Worm (Caenorhabditis elegans) whole organism, L4 larva: ENCODE results near the gene F09C6.13.
A peak's percentile ranks its signal among the peaks of the same experiment; 100 is the strongest.

Source experiments
- D1046.2 ChIP-seq: fragments of 200-800 bp; sonication (Bioruptor generic); IDR thresholded peaks from 2 replicates; pipeline ENCODE4 v1.3.6; 2022; ENCODE audit warnings: missing genetic modification characterization, missing compliant biosample characterization
- F37D6.2 ChIP-seq: sonication (generic microtip); optimal IDR thresholded peaks from 2 replicates; lab custom pipeline; 2016; ENCODE audit warnings: mild to moderate bottlenecking, missing genetic modification characterization, missing compliant biosample characterization
- Y105C5A.15 ChIP-seq: fragments of 200-800 bp; sonication (Bioruptor generic); IDR thresholded peaks from 2 replicates; pipeline ENCODE4 v1.3.6; 2022; ENCODE audit warnings: missing genetic modification characterization, missing compliant biosample characterization
- ZK337.2 ChIP-seq: fragments of 200-800 bp; sonication (Bioruptor generic); IDR thresholded peaks from 2 replicates; pipeline ENCODE4 v1.3.6; 2022; ENCODE audit warnings: missing genetic modification reagents, missing genetic modification characterization, missing compliant biosample characterization
- arid-1 ChIP-seq: fragments of 200-800 bp; sonication (Bioruptor generic); conservative IDR thresholded peaks from 2 replicates; pipeline ENCODE4 v1.3.6; 2022; ENCODE audit warnings: missing genetic modification reagents, missing genetic modification characterization, missing compliant biosample characterization
- ceh-20 ChIP-seq: fragments of 200-800 bp; sonication (Bioruptor generic); IDR thresholded peaks from 2 replicates; pipeline ENCODE4 v1.3.6; 2022; ENCODE audit warnings: missing genetic modification reagents, missing genetic modification characterization, missing compliant biosample characterization
- daf-12 ChIP-seq: fragments of 150-350 bp; optimal IDR thresholded peaks from 2 replicates; lab custom pipeline; 2014; ENCODE audit warnings: missing biosample characterization, missing genetic modification reagents, missing genetic modification characterization
- dmd-9 ChIP-seq: fragments of 200-800 bp; sonication (Bioruptor generic); IDR thresholded peaks from 2 replicates; pipeline ENCODE4 v1.3.6; 2022; ENCODE audit warnings: missing genetic modification reagents, missing genetic modification characterization, missing compliant biosample characterization
- gei-8 ChIP-seq: fragments of 200-800 bp; sonication (Bioruptor generic); optimal IDR thresholded peaks from 2 replicates; lab custom pipeline; 2018; ENCODE audit warnings: mild to moderate bottlenecking, missing genetic modification characterization, missing compliant biosample characterization
- hlh-11 ChIP-seq: fragments of 200-800 bp; sonication (Bioruptor generic); optimal IDR thresholded peaks from 2 replicates; lab custom pipeline; 2018; ENCODE audit warnings: mild to moderate bottlenecking, missing genetic modification characterization, missing compliant biosample characterization
- hmg-1.1 ChIP-seq: fragments of 200-800 bp; sonication (Bioruptor generic); IDR thresholded peaks from 2 replicates; pipeline ENCODE4 v1.3.6; 2022; ENCODE audit warnings: missing genetic modification reagents, missing genetic modification characterization, missing compliant biosample characterization
- jun-1 ChIP-seq: fragments of 150-350 bp; optimal IDR thresholded peaks from 2 replicates; lab custom pipeline; 2014; ENCODE audit warnings: missing biosample characterization, missing genetic modification reagents, missing genetic modification characterization
- lim-7 ChIP-seq: fragments of 200-800 bp; sonication (Bioruptor generic); IDR thresholded peaks from 2 replicates; pipeline ENCODE4 v1.3.6; 2022; ENCODE audit warnings: missing genetic modification characterization, missing compliant biosample characterization
- lin-13 ChIP-seq: fragments of 150-350 bp; optimal IDR thresholded peaks from 2 replicates; lab custom pipeline; 2014; ENCODE audit warnings: missing biosample characterization, missing genetic modification reagents, missing genetic modification characterization
- lin-15B ChIP-seq: fragments of 150-350 bp; sonication (generic microtip); optimal IDR thresholded peaks from 3 replicates; lab custom pipeline; 2014; ENCODE audit warnings: missing biosample characterization, missing genetic modification characterization
- lin-29 ChIP-seq: fragments of 200-800 bp; sonication (Bioruptor generic); IDR thresholded peaks from 2 replicates; pipeline ENCODE4 v1.3.6; 2022; ENCODE audit warnings: missing genetic modification reagents, missing genetic modification characterization, missing compliant biosample characterization
- lin-38 ChIP-seq: fragments of 200-800 bp; sonication (Bioruptor generic); IDR thresholded peaks from 2 replicates; pipeline ENCODE4 v1.3.6; 2022; ENCODE audit warnings: missing genetic modification reagents, missing genetic modification characterization, missing compliant biosample characterization
- mep-1 ChIP-seq: fragments of 150-350 bp; sonication (generic microtip); optimal IDR thresholded peaks from 3 replicates; lab custom pipeline; 2014; ENCODE audit warnings: missing biosample characterization, missing genetic modification characterization
- nhr-42 ChIP-seq: fragments of 200-800 bp; sonication (Bioruptor generic); IDR thresholded peaks from 2 replicates; pipeline ENCODE4 v1.3.6; 2022; ENCODE audit warnings: missing genetic modification characterization, missing compliant biosample characterization
- nhr-6 ChIP-seq: fragments of 150-350 bp; optimal IDR thresholded peaks from 2 replicates; lab custom pipeline; 2014; ENCODE audit warnings: missing biosample characterization, missing genetic modification characterization
- nhr-76 ChIP-seq: fragments of 150-350 bp; optimal IDR thresholded peaks from 2 replicates; lab custom pipeline; 2014; ENCODE audit warnings: missing biosample characterization, missing genetic modification characterization
- pha-4 ChIP-seq, 2 experiments: fragments of 150-350 bp in 1 of 2; fragments of 200-800 bp in 1 of 2; sonication (Bioruptor generic) in 1 of 2; IDR thresholded peaks in 1 of 2; optimal IDR thresholded peaks in 1 of 2; 2 replicates each; pipeline versions ENCODE4 v1.3.6 to Lab custom; 2014 to 2022; ENCODE audit warnings: missing genetic modification characterization in 2 of 2, missing genetic modification reagents in 2 of 2, missing biosample characterization in 1 of 2, missing compliant biosample characterization in 1 of 2
- php-3 ChIP-seq: fragments of 200-800 bp; sonication (Bioruptor generic); IDR thresholded peaks from 2 replicates; pipeline ENCODE4 v1.3.6; 2022; ENCODE audit warnings: missing genetic modification reagents, missing genetic modification characterization, missing compliant biosample characterization
- pqm-1 ChIP-seq: sonication (generic microtip); optimal IDR thresholded peaks from 2 replicates; lab custom pipeline; 2017; ENCODE audit warnings: missing biosample characterization, missing genetic modification characterization
- rbr-2 ChIP-seq: sonication (generic microtip); optimal IDR thresholded peaks from 2 replicates; lab custom pipeline; 2016; ENCODE audit warnings: missing genotype, missing genetic modification characterization, missing compliant biosample characterization
- sdz-12 ChIP-seq: fragments of 200-800 bp; sonication (Bioruptor generic); optimal IDR thresholded peaks from 2 replicates; lab custom pipeline; 2018; ENCODE audit warnings: mild to moderate bottlenecking, missing genetic modification characterization, missing compliant biosample characterization
- tra-1 ChIP-seq: fragments of 200-800 bp; sonication (Bioruptor generic); IDR thresholded peaks from 2 replicates; pipeline ENCODE4 v1.3.6; 2022; ENCODE audit warnings: missing genetic modification reagents, missing genetic modification characterization, missing compliant biosample characterization
- unc-62 ChIP-seq, 3 experiments: fragments of 150-350 bp in 1 of 3; sonication (generic microtip); optimal IDR thresholded peaks in 2 of 3; peaks in 1 of 3; 1 replicate in 1 of 3; 2 replicates in 2 of 3; lab custom pipeline; 2014 to 2017; ENCODE audit warnings: missing biosample characterization in 3 of 3, missing genetic modification characterization in 3 of 3, missing genetic modification reagents in 3 of 3, missing genotype in 1 of 3
- zip-11 ChIP-seq: fragments of 200-800 bp; sonication (Bioruptor generic); IDR thresholded peaks from 2 replicates; pipeline ENCODE4 v1.3.6; 2022; ENCODE audit warnings: missing genetic modification characterization, missing compliant biosample characterization

The F09C6.13 gene

ce11 chrV:16871387-16871786 is 13.5 kb upstream of the F09C6.13 start, which contains the start of gene thn-4 (continued):
- no peak for TF ChIP-seq php-3 (GFP tag; lab: Robert Waterston, UW)

- TF ChIP-seq unc-62 (GFP tag; optimal IDR thresholded peaks at IDR 0.05 in 1 of 2; lab: Kevin White, UChicago) (peak in 1 of 2 experiments; percentile 28), unc-62 (tag; optimal IDR thresholded peaks at IDR 0.05; lab: Kevin White, UChicago) (no peak), ZK337.2 (no peak), rbr-2 (tag; lab: Kevin White, UChicago) (no peak)
Measured at ce11 chrV:16873642-16874041, 11.2 kb upstream of the F09C6.13 start, which contains the start of gene srw-23. TSS of gene srw-23 (plus strand) at chrV:16873942.

ce11 chrV:16874966-16875365 is 9.9 kb upstream of the F09C6.13 start, which contains the start of gene F49A5.10:
TSS of gene F49A5.10 (plus strand) at chrV:16875266.
- no peak for TF ChIP-seq lin-15B (tag; lab: Kevin White, UChicago)
- no peak for TF ChIP-seq daf-12
- TF ChIP-seq, all 104 proteins: peak for 0

ce11 chrV:16879532-16879931 is 5.3 kb upstream of the F09C6.13 start:
- peak in 1 of 2 experiments; percentile 94 for TF ChIP-seq unc-62 (GFP tag; optimal IDR thresholded peaks at IDR 0.05 in 1 of 2; lab: Kevin White, UChicago)
- no peak for TF ChIP-seq unc-62 (tag; optimal IDR thresholded peaks at IDR 0.05; lab: Kevin White, UChicago)
- no peak for TF ChIP-seq lin-29 (GFP tag; lab: Robert Waterston, UW)
- no peak for TF ChIP-seq mep-1 (tag; lab: Kevin White, UChicago)

- TF ChIP-seq ceh-20 (GFP tag; lab: Robert Waterston, UW) = no peak
- no peak for TF ChIP-seq D1046.2 (GFP tag; lab: Robert Waterston, UW)
- no peak for TF ChIP-seq lim-7 (GFP tag; lab: Robert Waterston, UW)
- no peak for TF ChIP-seq jun-1 (tag; lab: Kevin White, UChicago)
- no peak for TF ChIP-seq hmg-1.1 (GFP tag; lab: Robert Waterston, UW)
- TF ChIP-seq arid-1 (GFP tag; lab: Robert Waterston, UW) = no peak
- no peak for TF ChIP-seq php-3 (GFP tag; lab: Robert Waterston, UW)
- TF ChIP-seq, all 104 proteins: peak for 0
Measured at ce11 chrV:16880054-16880453, 4.8 kb upstream of the F09C6.13 start, which contains the start of gene F09C6.3. TSS of gene F09C6.3 (minus strand) at chrV:16880154.

ce11 chrV:16880679-16881078 is 4.2 kb upstream of the F09C6.13 start, which contains the start of gene F09C6.14:
TSS of gene F09C6.14 (plus strand) at chrV:16880979.
- no peak for TF ChIP-seq sdz-12 (GFP tag; lab: Kevin White, UChicago)
- TF ChIP-seq Y105C5A.15 = no peak
- no peak for TF ChIP-seq nhr-76 (tag; lab: Kevin White, UChicago)
- no peak for TF ChIP-seq tra-1 (GFP tag; lab: Robert Waterston, UW)
- TF ChIP-seq zip-11 (GFP tag; lab: Robert Waterston, UW) = no peak
- TF ChIP-seq lin-38 (GFP tag; lab: Robert Waterston, UW) = no peak
- no peak for TF ChIP-seq F37D6.2 (tag; lab: Kevin White, UChicago)
- TF ChIP-seq nhr-6 (tag; lab: Kevin White, UChicago) = no peak
- TF ChIP-seq pqm-1 = no peak
- TF ChIP-seq lin-13 (GFP tag; lab: Kevin White, UChicago) = no peak
- TF ChIP-seq hlh-11 (tag; lab: Kevin White, UChicago) = no peak
- no peak for TF ChIP-seq dmd-9 (GFP tag; lab: Robert Waterston, UW)
- TF ChIP-seq, all 104 proteins: peak for 0

- no peak for TF ChIP-seq hmg-1.1 (GFP tag; lab: Robert Waterston, UW)
- TF ChIP-seq gei-8 = no peak
- TF ChIP-seq nhr-42 (GFP tag; lab: Robert Waterston, UW) = no peak
- TF ChIP-seq pha-4 (GFP tag; IDR thresholded peaks at IDR 0.05; lab: Robert Waterston, UW) = no peak
- peak; percentile 27 for TF ChIP-seq pha-4 (tag; optimal IDR thresholded peaks at IDR 0.05; lab: Kevin White, UChicago)
Measured at ce11 chrV:16882260-16882918, 2.5 kb upstream of the F09C6.13 start, which contains the start of the genes F09C6.11 and F09C6.12. TSS of gene F09C6.11 (minus strand) at chrV:16882310. TSS of gene F09C6.12 (plus strand) at chrV:16882868.
